Worm (Caenorhabditis elegans): ENCODE data around the gene ceh-92.

DNA sequence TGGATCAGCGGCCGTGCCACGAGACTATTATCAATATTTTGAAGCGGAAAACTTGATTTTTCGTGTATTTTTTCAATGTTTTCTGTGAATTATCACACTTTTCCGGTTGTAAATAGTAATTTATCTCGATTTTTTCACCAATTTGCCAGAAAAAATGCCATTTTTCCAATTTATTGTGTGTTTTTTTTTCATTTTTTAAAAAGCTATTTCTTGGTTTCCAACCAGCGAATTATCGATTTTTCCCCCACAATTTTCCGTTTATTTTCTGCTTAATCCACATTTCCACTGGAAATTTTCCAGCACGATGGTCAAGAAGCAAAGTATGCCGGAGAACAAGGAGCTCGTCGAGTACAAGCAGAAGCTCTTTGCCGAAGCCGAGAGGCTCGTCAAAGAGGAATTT is 13.6 kb upstream of the ceh-92 start, which contains the start of gene psme-3:
- TF ChIP-seq med-1 (GFP tag; optimal IDR thresholded peaks at IDR 0.05; ENCODE audit: insufficient read depth): no peak
- no peak for TF ChIP-seq flt-1 (GFP tag; IDR thresholded peaks at IDR 0.05)
- no peak for TF ChIP-seq ref-1 (GFP tag; conservative IDR thresholded peaks at IDR 0.05)
- no peak for TF ChIP-seq T22C8.4 (GFP tag; IDR thresholded peaks at IDR 0.05)
